Worm (Caenorhabditis elegans) whole organism, L1 larva: ENCODE data around the gene fbl-1.

ENCODE experiments used
- C34B4.2 ChIP-seq: sonication (generic microtip); optimal IDR thresholded peaks from 2 replicates; lab custom pipeline; 2017; ENCODE audit warnings: mild to moderate bottlenecking, missing genetic modification characterization, missing compliant biosample characterization
- F16B12.6 ChIP-seq: fragments of 150-350 bp; optimal IDR thresholded peaks from 2 replicates; lab custom pipeline; 2014; ENCODE audit warnings: missing biosample characterization, missing genetic modification characterization
- Y116A8C.19 ChIP-seq: sonication (generic microtip); optimal IDR thresholded peaks from 2 replicates; lab custom pipeline; 2016; ENCODE audit warnings: missing compliant biosample characterization, missing genetic modification characterization, borderline replicate concordance
- aha-1 ChIP-seq: fragments of 150-350 bp; optimal IDR thresholded peaks from 2 replicates; lab custom pipeline; 2014; ENCODE audit warnings: missing biosample characterization, missing genetic modification characterization
- alr-1 ChIP-seq: fragments of 200-800 bp; sonication (Bioruptor generic); optimal IDR thresholded peaks from 2 replicates; lab custom pipeline; 2018; ENCODE audit warnings: borderline replicate concordance, mild to moderate bottlenecking, missing genetic modification characterization, missing compliant biosample characterization
- ama-1 ChIP-seq: fragments of 150-350 bp; optimal IDR thresholded peaks from 2 replicates; lab custom pipeline; 2014
- blmp-1 ChIP-seq: fragments of 150-350 bp; optimal IDR thresholded peaks from 2 replicates; lab custom pipeline; 2014; ENCODE audit warnings: missing biosample characterization, missing genetic modification characterization
- ceh-63 ChIP-seq: fragments of 200-800 bp; sonication (Bioruptor generic); optimal IDR thresholded peaks from 2 replicates; lab custom pipeline; 2018; ENCODE audit warnings: mild to moderate bottlenecking, missing genetic modification characterization, missing compliant biosample characterization
- ceh-8 ChIP-seq: fragments of 200-800 bp; sonication (Bioruptor generic); optimal IDR thresholded peaks from 2 replicates; lab custom pipeline; 2018; ENCODE audit warnings: mild to moderate bottlenecking, missing genetic modification characterization, moderate library complexity, missing compliant biosample characterization
- ceh-82 ChIP-seq, 3 experiments: fragments of 150-350 bp in 1 of 3; sonication (generic microtip) in 2 of 3; optimal IDR thresholded peaks; 2 replicates each; lab custom pipeline; 2014 to 2017; ENCODE audit warnings: missing biosample characterization in 3 of 3, missing genetic modification characterization in 3 of 3
- ceh-90 ChIP-seq: sonication (generic microtip); optimal IDR thresholded peaks from 2 replicates; lab custom pipeline; 2016; ENCODE audit warnings: missing genetic modification characterization, missing compliant biosample characterization
- ces-1 ChIP-seq: fragments of 150-350 bp; optimal IDR thresholded peaks from 2 replicates; lab custom pipeline; 2014; ENCODE audit warnings: missing biosample characterization, missing genetic modification reagents, missing genetic modification characterization
- dsc-1 ChIP-seq: sonication (generic microtip); optimal IDR thresholded peaks from 2 replicates; lab custom pipeline; 2016; ENCODE audit warnings: mild to moderate bottlenecking, missing genetic modification characterization, missing compliant biosample characterization
- efl-1 ChIP-seq, 4 experiments: fragments of 150-350 bp; optimal IDR thresholded peaks in 3 of 4; peaks in 1 of 4; 1 replicate in 1 of 4; 2 replicates in 3 of 4; lab custom pipeline; 2014; ENCODE audit warnings: missing biosample characterization in 2 of 4, missing genetic modification characterization in 2 of 4, missing genetic modification reagents in 2 of 4
- efl-3 ChIP-seq: fragments of 200-800 bp; sonication (Bioruptor generic); optimal IDR thresholded peaks from 2 replicates; lab custom pipeline; 2018; ENCODE audit warnings: mild to moderate bottlenecking, missing genetic modification characterization, missing compliant biosample characterization
- elt-2 ChIP-seq: sonication (generic microtip); optimal IDR thresholded peaks from 2 replicates; lab custom pipeline; 2016; ENCODE audit warnings: missing genetic modification characterization, mild to moderate bottlenecking, inconsistent platforms, missing compliant biosample characterization, missing genetic modification reagents
- fkh-10 ChIP-seq: sonication (generic microtip); optimal IDR thresholded peaks from 2 replicates; lab custom pipeline; 2017; ENCODE audit warnings: missing biosample characterization, missing genetic modification reagents, missing genetic modification characterization
- fkh-4 ChIP-seq: sonication (generic microtip); optimal IDR thresholded peaks from 2 replicates; lab custom pipeline; 2016; ENCODE audit warnings: missing compliant biosample characterization, missing genetic modification characterization, borderline replicate concordance
- fkh-8 ChIP-seq: sonication (generic microtip); optimal IDR thresholded peaks from 2 replicates; lab custom pipeline; 2016; ENCODE audit warnings: mild to moderate bottlenecking, missing genetic modification characterization, missing compliant biosample characterization
- fos-1 ChIP-seq: fragments of 150-350 bp; optimal IDR thresholded peaks from 2 replicates; lab custom pipeline; 2014; ENCODE audit warnings: missing biosample characterization, missing genetic modification characterization
- hlh-17 ChIP-seq: fragments of 200-800 bp; sonication (Bioruptor generic); optimal IDR thresholded peaks from 2 replicates; lab custom pipeline; 2018; ENCODE audit warnings: missing genetic modification characterization, mild to moderate bottlenecking, missing compliant biosample characterization, moderate library complexity, borderline replicate concordance
- hlh-4 ChIP-seq: sonication (generic microtip); optimal IDR thresholded peaks from 2 replicates; lab custom pipeline; 2016; ENCODE audit warnings: mild to moderate bottlenecking, missing genetic modification characterization, missing compliant biosample characterization
- hpl-2 ChIP-seq: fragments of 150-350 bp; optimal IDR thresholded peaks from 2 replicates; lab custom pipeline; 2014; ENCODE audit warnings: missing biosample characterization, missing genetic modification reagents, missing genetic modification characterization
- irx-1 ChIP-seq: sonication (generic microtip); optimal IDR thresholded peaks from 2 replicates; lab custom pipeline; 2016; ENCODE audit warnings: missing genetic modification characterization, missing compliant biosample characterization
- jun-1 ChIP-seq: fragments of 150-350 bp; optimal IDR thresholded peaks from 2 replicates; lab custom pipeline; 2014; ENCODE audit warnings: missing biosample characterization, missing genetic modification reagents, missing genetic modification characterization
- lin-13 ChIP-seq: fragments of 150-350 bp; optimal IDR thresholded peaks from 2 replicates; lab custom pipeline; 2014; ENCODE audit warnings: missing biosample characterization, missing genetic modification reagents, missing genetic modification characterization
- lin-14 ChIP-seq: fragments of 200-800 bp; sonication (Bioruptor generic); optimal IDR thresholded peaks from 2 replicates; lab custom pipeline; 2018; ENCODE audit warnings: mild to moderate bottlenecking, missing genetic modification characterization, moderate library complexity, missing compliant biosample characterization
- lin-15B ChIP-seq: fragments of 150-350 bp; sonication (generic microtip); optimal IDR thresholded peaks from 3 replicates; lab custom pipeline; 2014; ENCODE audit warnings: missing biosample characterization, missing genetic modification characterization
- lir-3 ChIP-seq: sonication (generic microtip); optimal IDR thresholded peaks from 2 replicates; lab custom pipeline; 2016; ENCODE audit warnings: mild to moderate bottlenecking, missing genetic modification characterization, moderate library complexity, missing compliant biosample characterization; ENCODE audit not compliant: poor library complexity
- lsy-2 ChIP-seq, 2 experiments: fragments of 150-350 bp; optimal IDR thresholded peaks; 2 replicates each; lab custom pipeline; 2014; ENCODE audit warnings: missing biosample characterization in 2 of 2, missing genetic modification characterization in 2 of 2
- mab-9 ChIP-seq: fragments of 200-800 bp; sonication (Bioruptor generic); IDR thresholded peaks from 2 replicates; pipeline ENCODE4 v1.3.6; 2022; ENCODE audit warnings: missing genetic modification reagents, missing genetic modification characterization, missing compliant biosample characterization
- mdl-1 ChIP-seq, 2 experiments: fragments of 150-350 bp; optimal IDR thresholded peaks; 2 replicates each; lab custom pipeline; 2014 to 2017; ENCODE audit warnings: missing biosample characterization in 2 of 2, missing genetic modification characterization in 2 of 2, inconsistent platforms in 1 of 2
- mef-2 ChIP-seq: fragments of 150-350 bp; optimal IDR thresholded peaks from 2 replicates; lab custom pipeline; 2014; ENCODE audit warnings: missing biosample characterization, missing genetic modification characterization
- mep-1 ChIP-seq: fragments of 150-350 bp; optimal IDR thresholded peaks from 2 replicates; lab custom pipeline; 2014; ENCODE audit warnings: missing biosample characterization, missing genetic modification characterization
- nhr-12 ChIP-seq: sonication (generic microtip); optimal IDR thresholded peaks from 2 replicates; lab custom pipeline; 2017; ENCODE audit warnings: missing biosample characterization, missing genetic modification characterization
- nhr-28 ChIP-seq: fragments of 150-350 bp; optimal IDR thresholded peaks from 2 replicates; lab custom pipeline; 2014; ENCODE audit warnings: missing biosample characterization, missing genetic modification characterization
- nhr-47 ChIP-seq: sonication (generic microtip); optimal IDR thresholded peaks from 2 replicates; lab custom pipeline; 2016; ENCODE audit warnings: mild to moderate bottlenecking, missing genetic modification characterization, moderate library complexity, missing compliant biosample characterization
- nhr-77 ChIP-seq: fragments of 150-350 bp; optimal IDR thresholded peaks from 2 replicates; lab custom pipeline; 2014; ENCODE audit warnings: missing biosample characterization, missing genetic modification characterization
- nhr-84 ChIP-seq: sonication (generic microtip); optimal IDR thresholded peaks from 2 replicates; lab custom pipeline; 2017; ENCODE audit warnings: missing biosample characterization, missing genetic modification characterization
- nhr-85 ChIP-seq: sonication (generic microtip); peaks from one replicate; lab custom pipeline; 2016; ENCODE audit warnings: missing genetic modification characterization, inconsistent platforms, missing compliant biosample characterization
- pax-3 ChIP-seq: fragments of 200-800 bp; sonication (Bioruptor generic); optimal IDR thresholded peaks from 2 replicates; lab custom pipeline; 2018; ENCODE audit warnings: mild to moderate bottlenecking, missing genetic modification characterization, moderate library complexity, missing compliant biosample characterization
- rnt-1 ChIP-seq: sonication (generic microtip); optimal IDR thresholded peaks from 2 replicates; lab custom pipeline; 2016; ENCODE audit warnings: mild to moderate bottlenecking, missing genetic modification characterization, moderate library complexity, missing compliant biosample characterization
- snu-23 ChIP-seq: sonication (generic microtip); optimal IDR thresholded peaks from 2 replicates; lab custom pipeline; 2016; ENCODE audit warnings: missing genetic modification characterization, missing compliant biosample characterization
- sox-4 ChIP-seq: sonication (generic microtip); optimal IDR thresholded peaks from 2 replicates; lab custom pipeline; 2016; ENCODE audit warnings: missing genetic modification characterization, missing compliant biosample characterization
- swsn-7 ChIP-seq: sonication (generic microtip); optimal IDR thresholded peaks from 2 replicates; lab custom pipeline; 2016; ENCODE audit warnings: missing genetic modification characterization, missing compliant biosample characterization
- tlp-1 ChIP-seq: fragments of 150-350 bp; optimal IDR thresholded peaks from 2 replicates; lab custom pipeline; 2014; ENCODE audit warnings: missing biosample characterization, missing genetic modification characterization
- unc-62 ChIP-seq: fragments of 150-350 bp; optimal IDR thresholded peaks from 2 replicates; lab custom pipeline; 2014; ENCODE audit warnings: missing biosample characterization, missing genetic modification reagents, missing genetic modification characterization
- unc-98 ChIP-seq: fragments of 200-800 bp; sonication (Bioruptor generic); IDR thresholded peaks from 2 replicates; pipeline ENCODE4 v1.3.6; 2022; ENCODE audit warnings: missing genetic modification characterization, missing compliant biosample characterization
- xbp-1 ChIP-seq: sonication (generic microtip); optimal IDR thresholded peaks from 2 replicates; lab custom pipeline; 2016; ENCODE audit warnings: missing genetic modification characterization, missing compliant biosample characterization
- zag-1 ChIP-seq: fragments of 150-350 bp; optimal IDR thresholded peaks from 2 replicates; lab custom pipeline; 2014; ENCODE audit warnings: missing biosample characterization, missing genetic modification characterization
- zip-4 ChIP-seq: fragments of 200-800 bp; sonication (Bioruptor generic); optimal IDR thresholded peaks from 2 replicates; lab custom pipeline; 2018; ENCODE audit warnings: mild to moderate bottlenecking, missing genetic modification characterization, moderate library complexity, missing compliant biosample characterization
- ztf-11 ChIP-seq, 2 experiments: sonication (generic microtip); optimal IDR thresholded peaks; 2 replicates each; lab custom pipeline; 2016 to 2017; ENCODE audit warnings: missing genetic modification characterization in 2 of 2, missing biosample characterization in 1 of 2, missing compliant biosample characterization in 1 of 2
- ztf-4 ChIP-seq: fragments of 150-350 bp; optimal IDR thresholded peaks from 2 replicates; lab custom pipeline; 2014; ENCODE audit warnings: missing biosample characterization, missing genetic modification characterization

fbl-1 gene

ce11 chrIV:9534342-9534741 is 6.3 kb upstream of the fbl-1 start:
- TF ChIP-seq nhr-47 (tag; lab: Kevin White, UChicago) = peak; percentile 62
- no peak for TF ChIP-seq sox-4 (tag; lab: Kevin White, UChicago)
- TF ChIP-seq rnt-1 (tag; lab: Kevin White, UChicago) = peak; percentile 26
- TF ChIP-seq lin-14 (GFP tag; lab: Kevin White, UChicago) = peak; percentile 85
- TF ChIP-seq mep-1 = peak; percentile 86
- no peak for TF ChIP-seq C34B4.2 (tag; lab: Kevin White, UChicago)
- TF ChIP-seq lir-3 = peak; percentile 15
- TF ChIP-seq mab-9 (GFP tag; lab: Robert Waterston, UW) = no peak
- no peak for TF ChIP-seq F16B12.6 (tag; lab: Kevin White, UChicago)
- no peak for TF ChIP-seq hlh-4 (tag; lab: Kevin White, UChicago)
- peak; percentile 63 for TF ChIP-seq lin-13
- no peak for TF ChIP-seq zip-4 (GFP tag; lab: Kevin White, UChicago)
- TF ChIP-seq mdl-1 (tag; optimal IDR thresholded peaks at IDR 0.05; lab: Kevin White, UChicago) = peak in 1 of 2 experiments; percentile 71
- TF ChIP-seq nhr-85 (tag; lab: Kevin White, UChicago) = peak; percentile 96
- TF ChIP-seq ceh-63 (GFP tag; lab: Kevin White, UChicago) = no peak
- peak; percentile 94 for TF ChIP-seq blmp-1
- peak; percentile 66 to 68 for TF ChIP-seq lsy-2 (tag; optimal IDR thresholded peaks at IDR 0.05; lab: Kevin White, UChicago)
- no peak for TF ChIP-seq ceh-8 (GFP tag; lab: Kevin White, UChicago)
- no peak for TF ChIP-seq lin-15B (tag; lab: Kevin White, UChicago)
- no peak for TF ChIP-seq hpl-2 (GFP tag; lab: Kevin White, UChicago)
- TF ChIP-seq nhr-77 (tag; lab: Kevin White, UChicago) = no peak
- TF ChIP-seq fkh-10 (GFP tag; lab: Kevin White, UChicago) = no peak
- no peak for TF ChIP-seq nhr-12 (tag; lab: Kevin White, UChicago)
- TF ChIP-seq ceh-90 = no peak
- no peak for TF ChIP-seq dsc-1 (tag; lab: Kevin White, UChicago)
- TF ChIP-seq ces-1 (GFP tag; lab: Kevin White, UChicago) = no peak
- no peak for TF ChIP-seq mef-2 (tag; lab: Kevin White, UChicago)
- no peak for TF ChIP-seq ceh-82 (tag; optimal IDR thresholded peaks at IDR 0.05; lab: Kevin White, UChicago)
- TF ChIP-seq fos-1 (tag; lab: Kevin White, UChicago) = peak; percentile 23
- TF ChIP-seq efl-1 (optimal IDR thresholded peaks at IDR 0.05; lab: Kevin White, UChicago) = peak; percentile 34 to 54
- peak; percentile 34 to 95 for TF ChIP-seq efl-1 (GFP tag; optimal IDR thresholded peaks at IDR 0.05 in 1 of 2; lab: Kevin White, UChicago)
- no peak for TF ChIP-seq unc-62
- no peak for TF ChIP-seq nhr-28
- no peak for TF ChIP-seq alr-1 (tag; lab: Kevin White, UChicago)
- no peak for TF ChIP-seq unc-98
- no peak for TF ChIP-seq irx-1
- TF ChIP-seq ztf-11 (tag; optimal IDR thresholded peaks at IDR 0.05; lab: Kevin White, UChicago) = no peak
- no peak for TF ChIP-seq zag-1
- no peak for TF ChIP-seq pax-3
- TF ChIP-seq xbp-1 = peak; percentile 59
- TF ChIP-seq fkh-4 = no peak
- no peak for TF ChIP-seq elt-2 (tag; lab: Kevin White, UChicago)
- TF ChIP-seq tlp-1 (tag; lab: Kevin White, UChicago) = no peak
- TF ChIP-seq aha-1 (tag; lab: Kevin White, UChicago) = no peak
- no peak for TF ChIP-seq nhr-84
- no peak for TF ChIP-seq hlh-17 (GFP tag; lab: Kevin White, UChicago)
- TF ChIP-seq swsn-7 = peak; percentile 55
- peak; percentile 88 for TF ChIP-seq snu-23
- no peak for TF ChIP-seq ztf-4 (tag; lab: Kevin White, UChicago)
- no peak for TF ChIP-seq ama-1 (lab: Kevin White, UChicago)
- TF ChIP-seq efl-3 (GFP tag; lab: Kevin White, UChicago) = no peak
- no peak for TF ChIP-seq Y116A8C.19 (tag; lab: Kevin White, UChicago)
- TF ChIP-seq fkh-8 = no peak
- TF ChIP-seq jun-1 (tag; lab: Kevin White, UChicago) = no peak
